Worm (Caenorhabditis elegans): ENCODE measurements around the gene skih-2.

- TF ChIP-seq ztf-4 (tag; optimal IDR thresholded peaks at IDR 0.05): no peak
- TF ChIP-seq elt-1 (tag; optimal IDR thresholded peaks at IDR 0.05): no peak
- TF ChIP-seq nhr-11 (tag; optimal IDR thresholded peaks at IDR 0.05): no peak
- TF ChIP-seq R02D3.7 (tag; optimal IDR thresholded peaks at IDR 0.05): no peak
- no peak for TF ChIP-seq elt-2 (tag; optimal IDR thresholded peaks at IDR 0.05)
- no peak for TF ChIP-seq unc-62 (GFP tag; optimal IDR thresholded peaks at IDR 0.05)
- peak; percentile 76 for TF ChIP-seq fkh-10 (GFP tag; optimal IDR thresholded peaks at IDR 0.05)
- TF ChIP-seq ztf-11 (tag; optimal IDR thresholded peaks at IDR 0.05): no peak
- TF ChIP-seq nhr-237 (tag; optimal IDR thresholded peaks at IDR 0.05): no peak
- TF ChIP-seq ama-1 (optimal IDR thresholded peaks at IDR 0.05): no peak
- TF ChIP-seq zag-1 (tag; optimal IDR thresholded peaks at IDR 0.05): no peak
- TF ChIP-seq nhr-77 (tag; optimal IDR thresholded peaks at IDR 0.05): no peak
- no peak for TF ChIP-seq sea-2 (GFP tag; optimal IDR thresholded peaks at IDR 0.05)
- no peak for TF ChIP-seq aly-2 (tag; optimal IDR thresholded peaks at IDR 0.05)
Measured at ce11 chrIV:11094974-11095373, 47.2 kb downstream of the skih-2 start, which contains the start of gene M7.8.
